Fruit fly (Drosophila melanogaster): Measurements from ENCODE around the gene Nplp4.

DNA sequence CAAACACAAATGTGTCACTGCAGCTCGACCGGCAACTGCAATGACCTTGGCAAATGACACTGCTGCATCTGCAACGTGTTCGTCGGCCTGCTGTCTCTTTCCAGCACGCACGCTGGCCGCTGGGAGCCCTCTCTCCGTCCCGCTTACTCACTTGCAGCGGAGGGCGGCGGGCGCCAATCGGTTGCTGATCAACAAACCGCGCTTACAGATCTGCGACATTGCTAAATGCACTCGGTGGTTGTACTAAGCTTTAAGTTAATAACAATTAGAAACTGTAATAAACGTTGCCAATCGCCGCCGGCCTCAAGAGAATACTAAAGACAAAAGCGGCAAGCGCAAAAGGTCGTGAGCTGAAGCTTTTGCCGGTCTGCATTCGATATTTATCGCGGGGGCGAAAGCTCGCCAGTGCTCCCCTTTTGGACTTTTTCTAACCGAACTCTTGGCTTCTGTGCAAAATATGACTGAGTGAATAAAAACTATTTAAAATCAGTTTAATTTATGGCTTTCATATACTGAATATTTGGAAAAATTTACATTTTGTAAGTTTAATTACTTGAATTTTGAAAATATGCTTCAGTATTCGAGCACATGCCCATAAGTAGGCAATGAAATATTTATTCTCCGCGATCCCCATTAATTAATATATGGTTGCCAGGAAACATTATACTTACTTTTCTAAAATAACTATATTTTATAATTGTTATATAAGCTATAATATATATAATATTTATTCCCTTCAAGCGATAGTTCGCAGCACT lies 20.6 kb upstream of the Nplp4 start, which contains the start of gene Got2:
- TF ChIP-seq ttk (optimal IDR thresholded peaks at IDR 0.05) = no peak
- no peak for TF ChIP-seq Myc (optimal IDR thresholded peaks at IDR 0.05)
- TF ChIP-seq h (optimal IDR thresholded peaks at IDR 0.05) = no peak
- TF ChIP-seq insv (optimal IDR thresholded peaks at IDR 0.05) = no peak
- TF ChIP-seq Sin3A (optimal IDR thresholded peaks at IDR 0.05) = no peak
- TF ChIP-seq psq (optimal IDR thresholded peaks at IDR 0.05) = no peak

All from Kc167 (cell line).